Fruit fly (Drosophila melanogaster) whole organism: ENCODE results near the gene yuri.

Experiments
- CG8478 ChIP-seq: fragments of >200 bp; optimal IDR thresholded peaks from 2 replicates; lab custom pipeline; 2018; ENCODE audit warnings: inconsistent platforms
- Dll ChIP-seq: fragments of >200 bp; optimal IDR thresholded peaks from 2 replicates; lab custom pipeline; 2017
- EcR ChIP-seq, 2 experiments: fragments of >200 bp; optimal IDR thresholded peaks; 2 replicates each; lab custom pipeline; 2017; ENCODE audit warnings: missing biosample characterization in 2 of 2, missing genetic modification characterization in 2 of 2, missing genetic modification reagents in 2 of 2
- pan ChIP-seq: fragments of >200 bp; optimal IDR thresholded peaks from 2 replicates; lab custom pipeline; 2017

yuri gene

DNA sequence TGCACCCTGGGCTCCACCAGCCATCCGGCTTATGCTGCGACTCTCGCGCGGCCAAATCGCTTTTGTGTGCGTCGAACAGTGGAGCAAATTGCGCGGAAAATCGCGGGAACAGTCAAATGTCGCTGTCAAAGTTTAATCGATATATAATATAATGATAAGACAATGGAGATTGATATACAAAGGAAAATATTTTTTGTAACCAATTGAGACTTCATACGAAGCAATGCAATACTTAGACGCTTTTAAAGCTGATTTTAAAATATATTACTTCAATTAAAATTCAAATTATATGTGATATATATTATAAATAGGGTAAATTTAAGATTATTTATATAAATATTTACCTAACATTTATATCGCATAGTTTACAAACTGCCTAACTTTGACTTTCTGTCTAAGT lies 53.0 kb downstream of the yuri start:
- TF ChIP-seq Dll (lab: Kevin White, UChicago) (no peak), CG8478 (lab: Kevin White, UChicago) (no peak), EcR (GFP tag; optimal IDR thresholded peaks at IDR 0.05; lab: Kevin White, UChicago) (no peak), pan (lab: Kevin White, UChicago) (no peak)
